Fruit fly (Drosophila melanogaster) whole organism, embryonic: ENCODE results near the gene CG15629.

Experiments
- Bteb2 ChIP-seq: fragments of 200-800 bp; sonication (Bioruptor generic); optimal IDR thresholded peaks from 2 replicates; lab custom pipeline; 2016; ENCODE audit warnings: missing biosample characterization, missing genetic modification characterization
- CG10147 ChIP-seq: fragments of 200-800 bp; sonication (Bioruptor generic); optimal IDR thresholded peaks from 2 replicates; lab custom pipeline; 2019; ENCODE audit warnings: missing biosample characterization, mild to moderate bottlenecking, missing genetic modification characterization, moderate library complexity
- CG10366 ChIP-seq: fragments of 200-800 bp; sonication (Bioruptor generic); IDR thresholded peaks from 2 replicates; pipeline ENCODE4 v1.3.6; 2022; ENCODE audit warnings: missing biosample characterization, missing genetic modification characterization
- CG11093 ChIP-seq: fragments of 200-800 bp; sonication (Bioruptor generic); IDR thresholded peaks from 3 replicates; pipeline ENCODE4 v1.3.6; 2022; ENCODE audit warnings: missing biosample characterization, missing genetic modification characterization
- CG11398 ChIP-seq: fragments of 200-800 bp; sonication (Bioruptor generic); optimal IDR thresholded peaks from 2 replicates; lab custom pipeline; 2016; ENCODE audit warnings: missing biosample characterization, missing genetic modification characterization
- CG12744 ChIP-seq: fragments of 200-800 bp; sonication (Bioruptor generic); optimal IDR thresholded peaks from 2 replicates; lab custom pipeline; 2016; ENCODE audit warnings: missing biosample characterization, missing genetic modification characterization
- CG12942 ChIP-seq: fragments of 200-800 bp; sonication (Bioruptor generic); optimal IDR thresholded peaks from 3 replicates; lab custom pipeline; 2016; ENCODE audit warnings: missing biosample characterization, missing genetic modification characterization
- CG14050 ChIP-seq: fragments of 200-800 bp; sonication (Bioruptor generic); IDR thresholded peaks from 3 replicates; pipeline ENCODE4 v1.3.6; 2022; ENCODE audit warnings: missing biosample characterization, missing genetic modification characterization
- CG14710 ChIP-seq: fragments of 200-800 bp; sonication (Bioruptor generic); optimal IDR thresholded peaks from 3 replicates; lab custom pipeline; 2019; ENCODE audit warnings: missing biosample characterization, mild to moderate bottlenecking, missing genetic modification characterization, moderate library complexity
- CG15696 ChIP-seq: fragments of 200-800 bp; sonication (Bioruptor generic); optimal IDR thresholded peaks from 2 replicates; lab custom pipeline; 2019; ENCODE audit warnings: missing biosample characterization, mild to moderate bottlenecking, missing genetic modification characterization, moderate library complexity
- CG17568 ChIP-seq: fragments of 200-800 bp; sonication (Bioruptor generic); optimal IDR thresholded peaks from 2 replicates; lab custom pipeline; 2018; ENCODE audit warnings: missing biosample characterization, mild to moderate bottlenecking, missing genetic modification characterization, moderate library complexity
- CG18599 ChIP-seq: fragments of 200-800 bp; sonication (Bioruptor generic); optimal IDR thresholded peaks from 3 replicates; lab custom pipeline; 2017; ENCODE audit warnings: missing biosample characterization, missing genetic modification characterization, mild to moderate bottlenecking, moderate library complexity, missing genetic modification reagents
- CG2202 ChIP-seq: fragments of 200-800 bp; sonication (Bioruptor generic); optimal IDR thresholded peaks from 2 replicates; lab custom pipeline; 2018; ENCODE audit warnings: missing biosample characterization, mild to moderate bottlenecking, missing genetic modification characterization
- CG32772 ChIP-seq: fragments of 200-800 bp; sonication (Bioruptor generic); IDR thresholded peaks from 2 replicates; pipeline ENCODE4 v1.3.6; 2022; ENCODE audit warnings: missing biosample characterization, missing genetic modification characterization
- CG33557 ChIP-seq: fragments of 200-800 bp; sonication (Bioruptor generic); optimal IDR thresholded peaks from 2 replicates; lab custom pipeline; 2019; ENCODE audit warnings: missing biosample characterization, mild to moderate bottlenecking, missing genetic modification characterization, moderate library complexity
- CG4820 ChIP-seq: fragments of 200-800 bp; sonication (Bioruptor generic); optimal IDR thresholded peaks from 3 replicates; lab custom pipeline; 2016; ENCODE audit warnings: missing biosample characterization, missing genetic modification characterization
- CG8388 ChIP-seq: fragments of 200-800 bp; sonication (Bioruptor generic); optimal IDR thresholded peaks from 2 replicates; lab custom pipeline; 2019; ENCODE audit warnings: missing biosample characterization, mild to moderate bottlenecking, missing genetic modification characterization, moderate library complexity
- CkIIα-i1 ChIP-seq: fragments of 200-800 bp; sonication (Bioruptor generic); IDR thresholded peaks from 2 replicates; pipeline ENCODE4 v1.3.6; 2022; ENCODE audit warnings: missing biosample characterization, missing genetic modification characterization
- D ChIP-seq, 2 experiments: fragments of 200-800 bp in 1 of 2; fragments of >200 bp in 1 of 2; sonication (Bioruptor generic) in 1 of 2; optimal IDR thresholded peaks; 2 replicates in 1 of 2; 3 replicates in 1 of 2; lab custom pipeline; 2017; ENCODE audit warnings: mild to moderate bottlenecking in 1 of 2, missing biosample characterization in 1 of 2, missing genetic modification characterization in 1 of 2, missing genetic modification reagents in 1 of 2
- Gug ChIP-seq: fragments of 200-800 bp; sonication (Bioruptor generic); IDR thresholded peaks from 4 replicates; pipeline ENCODE4 v1.3.6; 2022; ENCODE audit warnings: missing biosample characterization, missing genetic modification characterization
- HHEX ChIP-seq: fragments of 200-800 bp; sonication (Bioruptor generic); optimal IDR thresholded peaks from 3 replicates; lab custom pipeline; 2017; ENCODE audit warnings: missing biosample characterization, mild to moderate bottlenecking, missing genetic modification characterization, missing genetic modification reagents
- HLH4C ChIP-seq: fragments of 200-800 bp; sonication (Bioruptor generic); IDR thresholded peaks from 3 replicates; pipeline ENCODE4 v1.3.6; 2022; ENCODE audit warnings: missing biosample characterization, missing genetic modification characterization; ENCODE audit not compliant: partially characterized antibody
- Hr39 ChIP-seq: fragments of >200 bp; optimal IDR thresholded peaks from 2 replicates; lab custom pipeline; 2017
- Hsf ChIP-seq: fragments of 200-800 bp; sonication (Bioruptor generic); optimal IDR thresholded peaks from 3 replicates; lab custom pipeline; 2016; ENCODE audit warnings: missing biosample characterization, missing genetic modification characterization
- Max ChIP-seq: fragments of 200-800 bp; sonication (Bioruptor generic); optimal IDR thresholded peaks from 2 replicates; lab custom pipeline; 2016; ENCODE audit warnings: missing biosample characterization, mild to moderate bottlenecking, missing genetic modification characterization
- Oaz ChIP-seq: fragments of 200-800 bp; sonication (Bioruptor generic); IDR thresholded peaks from 2 replicates; pipeline ENCODE4 v1.3.6; 2022; ENCODE audit warnings: missing biosample characterization, missing genetic modification characterization
- Pdp1 ChIP-seq, 2 experiments: fragments of 200-800 bp; sonication (Bioruptor generic); optimal IDR thresholded peaks; 3 replicates each; lab custom pipeline; 2016; ENCODE audit warnings: missing biosample characterization in 2 of 2, missing genetic modification characterization in 2 of 2, mild to moderate bottlenecking in 1 of 2, moderate library complexity in 1 of 2
- Sox102F ChIP-seq: fragments of 200-800 bp; sonication (Bioruptor generic); optimal IDR thresholded peaks from 2 replicates; lab custom pipeline; 2018; ENCODE audit warnings: missing biosample characterization, mild to moderate bottlenecking, missing genetic modification characterization, moderate library complexity
- Trl ChIP-seq, 3 experiments: fragments of >200 bp in 2 of 3; fragments of 200-800 bp in 1 of 3; sonication (Bioruptor generic) in 1 of 3; optimal IDR thresholded peaks; 2 replicates in 1 of 3; 3 replicates in 2 of 3; lab custom pipeline; 2016 to 2017; ENCODE audit warnings: missing biosample characterization in 1 of 3, missing genetic modification characterization in 1 of 3
- YL-1 ChIP-seq: fragments of 200-800 bp; sonication (Bioruptor generic); optimal IDR thresholded peaks from 3 replicates; lab custom pipeline; 2017; ENCODE audit warnings: missing biosample characterization, mild to moderate bottlenecking, missing genetic modification characterization
- ash1 ChIP-seq: fragments of 200-800 bp; sonication (Bioruptor generic); optimal IDR thresholded peaks from 2 replicates; lab custom pipeline; 2018; ENCODE audit warnings: missing biosample characterization, mild to moderate bottlenecking, missing genetic modification characterization
- cg ChIP-seq: fragments of 200-800 bp; sonication (Bioruptor generic); optimal IDR thresholded peaks from 3 replicates; lab custom pipeline; 2019; ENCODE audit warnings: missing biosample characterization, mild to moderate bottlenecking, missing genetic modification characterization, moderate library complexity
- dimm ChIP-seq: fragments of 200-800 bp; sonication (Bioruptor generic); IDR thresholded peaks from 2 replicates; pipeline ENCODE4 v1.3.6; 2022; ENCODE audit warnings: missing biosample characterization, missing genetic modification characterization
- fd102C ChIP-seq: fragments of 200-800 bp; sonication (Bioruptor generic); optimal IDR thresholded peaks from 2 replicates; lab custom pipeline; 2018; ENCODE audit warnings: missing biosample characterization, mild to moderate bottlenecking, missing genetic modification characterization, moderate library complexity
- fu2 ChIP-seq: fragments of 200-800 bp; sonication (Bioruptor generic); optimal IDR thresholded peaks from 2 replicates; lab custom pipeline; 2016; ENCODE audit warnings: missing biosample characterization, missing genetic modification characterization
- grau ChIP-seq: fragments of 200-800 bp; optimal IDR thresholded peaks from 3 replicates; lab custom pipeline; 2019; ENCODE audit warnings: missing biosample characterization, mild to moderate bottlenecking, missing genetic modification characterization, moderate library complexity
- hbn ChIP-seq: fragments of 200-800 bp; sonication (Bioruptor generic); IDR thresholded peaks from 2 replicates; pipeline ENCODE4 v1.3.6; 2022; ENCODE audit warnings: missing biosample characterization, missing genetic modification characterization; ENCODE audit not compliant: partially characterized antibody
- insv ChIP-seq, 2 experiments: fragments of 200-800 bp; sonication (Bioruptor generic); optimal IDR thresholded peaks; 3 replicates each; lab custom pipeline; 2016 to 2018; ENCODE audit warnings: missing biosample characterization in 2 of 2, missing genetic modification characterization in 2 of 2
- kah ChIP-seq: fragments of 200-800 bp; sonication (Bioruptor generic); optimal IDR thresholded peaks from 2 replicates; lab custom pipeline; 2018; ENCODE audit warnings: missing biosample characterization, mild to moderate bottlenecking, missing genetic modification characterization
- mirr ChIP-seq: fragments of 200-800 bp; sonication (Bioruptor generic); optimal IDR thresholded peaks from 3 replicates; lab custom pipeline; 2018; ENCODE audit warnings: missing biosample characterization, mild to moderate bottlenecking, missing genetic modification characterization
- nom ChIP-seq: fragments of 200-800 bp; sonication (Bioruptor generic); optimal IDR thresholded peaks from 2 replicates; lab custom pipeline; 2017; ENCODE audit warnings: missing biosample characterization, missing genetic modification characterization, mild to moderate bottlenecking, moderate library complexity, missing genetic modification reagents
- odd ChIP-seq: fragments of 200-800 bp; sonication (Bioruptor generic); optimal IDR thresholded peaks from 2 replicates; lab custom pipeline; 2017; ENCODE audit warnings: missing biosample characterization, mild to moderate bottlenecking, missing genetic modification characterization
- pros ChIP-seq: fragments of 200-800 bp; sonication (Bioruptor generic); optimal IDR thresholded peaks from 3 replicates; lab custom pipeline; 2019; ENCODE audit warnings: missing biosample characterization, mild to moderate bottlenecking, missing genetic modification characterization, moderate library complexity
- run ChIP-seq: fragments of 200-800 bp; sonication (Bioruptor generic); optimal IDR thresholded peaks from 3 replicates; lab custom pipeline; 2018; ENCODE audit warnings: missing biosample characterization, mild to moderate bottlenecking, missing genetic modification characterization
- slbo ChIP-seq: fragments of 200-800 bp; sonication (Bioruptor generic); IDR thresholded peaks from 2 replicates; pipeline ENCODE4 v1.3.6; 2022; ENCODE audit warnings: missing biosample characterization, missing genetic modification characterization
- tin ChIP-seq: fragments of 200-800 bp; sonication (Bioruptor generic); optimal IDR thresholded peaks from 3 replicates; lab custom pipeline; 2016; ENCODE audit warnings: missing biosample characterization, missing genetic modification characterization
- wek ChIP-seq: fragments of 200-800 bp; sonication (Bioruptor generic); optimal IDR thresholded peaks from 3 replicates; lab custom pipeline; 2018; ENCODE audit warnings: missing biosample characterization, mild to moderate bottlenecking, missing genetic modification characterization, moderate library complexity

CG15629 gene

DNA sequence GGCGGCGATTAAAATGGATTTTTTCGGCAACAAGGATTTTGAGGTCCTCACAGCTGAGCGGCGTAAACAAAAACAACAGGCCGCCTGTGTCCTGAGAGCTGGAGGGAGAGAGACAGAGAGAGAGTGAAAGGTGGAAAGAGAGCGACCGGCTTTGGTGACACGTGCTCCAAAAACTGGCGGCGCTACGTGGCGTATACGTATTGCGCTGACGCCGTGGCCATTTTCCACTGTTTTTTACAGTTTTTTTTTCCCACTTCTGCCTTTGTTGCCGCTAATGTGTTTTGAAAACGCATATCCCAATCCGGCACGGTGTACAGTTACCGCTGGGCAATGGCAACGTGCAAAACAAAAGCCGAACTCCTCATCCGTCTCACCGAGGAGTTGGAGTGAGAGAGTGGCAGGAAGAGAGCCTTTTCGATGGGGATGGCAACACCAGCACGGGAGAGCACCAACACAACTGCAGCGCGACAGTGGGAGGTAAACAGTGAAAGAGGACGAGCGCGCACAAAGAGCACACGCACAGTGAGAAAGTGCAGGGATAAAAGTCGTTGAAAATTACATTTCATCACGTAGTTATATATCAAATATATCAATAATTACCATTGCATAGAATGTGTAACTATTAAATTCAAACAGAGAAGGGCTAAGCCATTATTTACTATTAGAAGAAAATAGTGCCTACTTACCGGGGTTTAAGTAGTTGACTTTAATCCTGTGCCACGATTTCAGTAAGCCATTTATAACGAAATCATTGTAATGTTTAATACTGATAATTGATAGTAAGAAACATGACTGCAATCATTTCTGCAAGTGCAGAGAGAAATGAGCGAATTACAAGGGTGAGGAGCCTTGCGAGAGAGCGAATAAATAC lies 7.9 kb downstream of the CG15629 start (continued):
- peak; percentile 15 for TF ChIP-seq cg (GFP tag; lab: Kevin White, UChicago)
- TF ChIP-seq tin (GFP tag; lab: Kevin White, UChicago): peak; percentile 50
- TF ChIP-seq dimm (GFP tag; lab: Robert Waterston, UW): no peak
- peak; percentile 28 for TF ChIP-seq Max (GFP tag; lab: Kevin White, UChicago)
- peak; percentile 28 for TF ChIP-seq run
- peak; percentile 25 for TF ChIP-seq fu2 (GFP tag; lab: Kevin White, UChicago)
- peak; percentile 65 for TF ChIP-seq slbo (GFP tag; lab: Robert Waterston, UW)
- peak; percentile 41 for TF ChIP-seq Hsf (GFP tag; lab: Kevin White, UChicago)
- TF ChIP-seq CG12942 (GFP tag; lab: Kevin White, UChicago): no peak
- TF ChIP-seq Gug (GFP tag; lab: Robert Waterston, UW): peak; percentile 43; the same call in 2 of the 4 replicates
- TF ChIP-seq CG4820 (GFP tag; lab: Kevin White, UChicago): peak; percentile 21
- TF ChIP-seq CG11093 (GFP tag; lab: Robert Waterston, UW): peak; percentile 10; the same call in 1 of the 3 replicates
- TF ChIP-seq CG2202 (tag; lab: Kevin White, UChicago): peak; percentile 20
- TF ChIP-seq YL-1 (GFP tag; lab: Kevin White, UChicago): no peak
- TF ChIP-seq CG15696 (tag; lab: Kevin White, UChicago): peak; percentile 58
- no peak for TF ChIP-seq Bteb2
- peak; percentile 54 for TF ChIP-seq CG8388 (GFP tag; lab: Kevin White, UChicago)
- TF ChIP-seq CG12744: no peak
- TF ChIP-seq ash1 (GFP tag; lab: Kevin White, UChicago): no peak
- peak; percentile 35 for TF ChIP-seq pros
- no peak for TF ChIP-seq CG18599 (GFP tag; lab: Kevin White, UChicago)
- TF ChIP-seq CG33557 (GFP tag; lab: Kevin White, UChicago): peak; percentile 10
- TF ChIP-seq CG32772: peak; percentile 38
- TF ChIP-seq Pdp1 (GFP tag; optimal IDR thresholded peaks at IDR 0.05; lab: Kevin White, UChicago): peak; percentile 21 to 61
- TF ChIP-seq D (optimal IDR thresholded peaks at IDR 0.05; lab: Kevin White, UChicago): peak; percentile 93
- TF ChIP-seq D (GFP tag; optimal IDR thresholded peaks at IDR 0.05; lab: Kevin White, UChicago): peak; percentile 29
- TF ChIP-seq Sox102F: peak; percentile 52
- TF ChIP-seq mirr (GFP tag; lab: Kevin White, UChicago): no peak
- TF ChIP-seq HLH4C: no peak
- peak; percentile 64 for TF ChIP-seq CG14710 (tag; lab: Kevin White, UChicago)
- TF ChIP-seq CkIIα-i1 (GFP tag; lab: Robert Waterston, UW): no peak
- no peak for TF ChIP-seq CG17568 (GFP tag; lab: Kevin White, UChicago)
- peak; percentile 57 to 63 for TF ChIP-seq Trl (optimal IDR thresholded peaks at IDR 0.05; lab: Kevin White, UChicago)
- no peak for TF ChIP-seq Trl (GFP tag; optimal IDR thresholded peaks at IDR 0.05; lab: Kevin White, UChicago)
- TF ChIP-seq CG11398 (GFP tag; lab: Kevin White, UChicago): no peak
- TF ChIP-seq kah (GFP tag; lab: Kevin White, UChicago): no peak
- TF ChIP-seq wek: no peak
- TF ChIP-seq nom: peak; percentile 5
- no peak; the same call in 2 of the 3 replicates for TF ChIP-seq CG14050 (GFP tag; lab: Robert Waterston, UW)
- peak; percentile 68 for TF ChIP-seq fd102C (GFP tag; lab: Kevin White, UChicago)
- no peak for TF ChIP-seq Hr39 (lab: Kevin White, UChicago)
- TF ChIP-seq insv (GFP tag; optimal IDR thresholded peaks at IDR 0.05; lab: Kevin White, UChicago): peak in 1 of 2 experiments; percentile 5
- peak; percentile 12; the same call in 1 of the 2 replicates for TF ChIP-seq Oaz (GFP tag; lab: Robert Waterston, UW)
- peak; percentile 21 for TF ChIP-seq HHEX
- TF ChIP-seq odd (GFP tag; lab: Kevin White, UChicago): no peak
- peak; percentile 18; the same call in 1 of the 2 replicates for TF ChIP-seq CG10366 (GFP tag; lab: Robert Waterston, UW)
- peak; percentile 61 for TF ChIP-seq grau (tag; lab: Kevin White, UChicago)
- peak; percentile 13 for TF ChIP-seq CG10147 (GFP tag; lab: Kevin White, UChicago)
- TF ChIP-seq hbn (GFP tag; lab: Robert Waterston, UW): no peak
